Worm (Caenorhabditis elegans): ENCODE results near the gene ubc-8.

DNA sequence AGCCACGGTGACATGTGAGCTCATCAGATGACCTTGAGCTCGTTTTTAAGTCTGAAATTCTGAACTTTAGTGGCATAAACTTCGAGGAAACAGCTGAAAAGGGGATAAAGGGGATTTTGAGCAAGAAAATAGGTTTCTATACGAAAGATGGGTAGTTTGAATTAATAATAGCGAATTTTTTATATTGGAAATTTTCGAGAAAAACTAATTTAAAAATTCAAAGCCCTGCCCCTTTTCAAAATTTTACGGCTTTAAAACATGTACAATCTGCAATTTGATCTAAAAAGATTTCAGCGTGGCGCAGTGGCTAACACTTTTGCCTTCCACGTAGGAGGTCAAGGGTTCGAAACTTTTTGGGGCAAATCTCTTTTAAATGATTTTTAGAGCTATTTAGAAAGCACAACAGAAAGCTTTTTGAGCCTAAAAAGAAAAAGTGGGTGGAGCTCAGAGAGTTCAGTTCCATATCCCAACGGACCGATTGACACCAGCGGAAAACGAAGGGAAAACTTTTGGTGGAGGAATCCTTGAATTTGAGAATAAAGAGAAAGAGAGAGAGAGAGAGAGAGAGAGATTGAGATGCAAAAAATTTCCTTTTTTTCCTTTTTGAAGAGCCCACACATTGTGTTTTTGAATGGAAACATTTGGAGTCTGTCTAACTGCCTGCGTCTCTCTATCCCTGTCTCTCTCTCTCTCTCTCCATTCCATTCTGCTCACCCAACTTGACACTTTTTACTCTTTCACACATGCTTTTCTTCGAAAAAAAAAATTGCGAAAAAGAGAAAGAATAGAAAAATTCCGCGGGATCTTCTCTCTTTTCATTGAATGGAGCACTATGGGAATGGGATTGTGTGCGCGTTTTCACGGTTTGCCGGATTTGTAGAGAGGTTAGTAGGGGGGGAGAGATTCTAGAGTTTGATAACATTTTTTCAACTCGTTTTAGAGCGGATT is 42.8 kb downstream of the ubc-8 start, which contains the start of gene Y69A2AR.31:
- TF ChIP-seq him-1 (tag; optimal IDR thresholded peaks at IDR 0.05) (no peak), dao-5 (tag; optimal IDR thresholded peaks at IDR 0.05) (no peak), W03F9.2 (tag; optimal IDR thresholded peaks at IDR 0.05) (no peak)
